Worm (Caenorhabditis elegans) whole organism, mixed stage, embryonic: ENCODE measurements around the gene K08F9.4.
"Not testable (repeated sequence)": the region's sequence is repeated elsewhere in the genome, so short reads cannot be mapped to it uniquely, and the experiment has no call there.

Experiments
- M03D4.4 ChIP-seq: sonication (generic microtip); optimal IDR thresholded peaks from 2 replicates; lab custom pipeline; 2017; ENCODE audit warnings: mild to moderate bottlenecking, missing genetic modification characterization, missing compliant biosample characterization
- bed-3 ChIP-seq: fragments of 200-800 bp; sonication (Bioruptor generic); optimal IDR thresholded peaks from 3 replicates; lab custom pipeline; 2018; ENCODE audit warnings: mild to moderate bottlenecking, missing genetic modification characterization, moderate library complexity, missing compliant biosample characterization
- blmp-1 ChIP-seq: fragments of 150-350 bp; optimal IDR thresholded peaks from 2 replicates; lab custom pipeline; 2014; ENCODE audit warnings: missing biosample characterization, missing genetic modification characterization
- ceh-39 ChIP-seq: fragments of 150-350 bp; optimal IDR thresholded peaks from 2 replicates; lab custom pipeline; 2014; ENCODE audit warnings: missing biosample characterization, missing genetic modification characterization
- ceh-43 ChIP-seq: fragments of 200-800 bp; sonication (Bioruptor generic); optimal IDR thresholded peaks from 2 replicates; lab custom pipeline; 2018; ENCODE audit warnings: mild to moderate bottlenecking, missing genetic modification characterization, moderate library complexity, missing compliant biosample characterization
- ces-1 ChIP-seq: fragments of 150-350 bp; optimal IDR thresholded peaks from 2 replicates; lab custom pipeline; 2014; ENCODE audit warnings: missing biosample characterization, missing genetic modification reagents, missing genetic modification characterization
- cnd-1 ChIP-seq: fragments of 200-800 bp; sonication (Bioruptor generic); optimal IDR thresholded peaks from 2 replicates; lab custom pipeline; 2018; ENCODE audit warnings: mild to moderate bottlenecking, missing genetic modification characterization, missing compliant biosample characterization
- drap-1 ChIP-seq: fragments of 200-800 bp; sonication (Bioruptor generic); optimal IDR thresholded peaks from 3 replicates; lab custom pipeline; 2018; ENCODE audit warnings: mild to moderate bottlenecking, missing genetic modification characterization, missing compliant biosample characterization
- elt-1 ChIP-seq: sonication (generic microtip); optimal IDR thresholded peaks from 2 replicates; lab custom pipeline; 2017; ENCODE audit warnings: missing genetic modification characterization, mild to moderate bottlenecking, missing compliant biosample characterization, antibody characterized with exemption, moderate library complexity, borderline replicate concordance; ENCODE audit not compliant: insufficient read depth
- elt-3 ChIP-seq: fragments of 150-350 bp; optimal IDR thresholded peaks from 2 replicates; lab custom pipeline; 2014; ENCODE audit warnings: missing biosample characterization, missing genetic modification characterization
- flh-1 ChIP-seq: fragments of 200-800 bp; sonication (Bioruptor generic); optimal IDR thresholded peaks from 2 replicates; lab custom pipeline; 2018; ENCODE audit warnings: mild to moderate bottlenecking, missing genetic modification characterization, moderate library complexity, missing compliant biosample characterization
- ham-2 ChIP-seq: fragments of 200-800 bp; sonication (Bioruptor generic); optimal IDR thresholded peaks from 2 replicates; lab custom pipeline; 2018; ENCODE audit warnings: mild to moderate bottlenecking, missing genetic modification characterization, missing compliant biosample characterization
- hlh-1 ChIP-seq: fragments of 150-350 bp; optimal IDR thresholded peaks from 2 replicates; lab custom pipeline; 2014; ENCODE audit warnings: missing biosample characterization, missing genetic modification reagents, missing genetic modification characterization
- lin-13 ChIP-seq: fragments of 150-350 bp; optimal IDR thresholded peaks from 2 replicates; lab custom pipeline; 2014; ENCODE audit warnings: missing biosample characterization, missing genetic modification characterization
- lin-32 ChIP-seq: fragments of 200-800 bp; sonication (Bioruptor generic); optimal IDR thresholded peaks from 2 replicates; lab custom pipeline; 2018; ENCODE audit warnings: mild to moderate bottlenecking, missing genetic modification characterization, missing compliant biosample characterization
- lsy-2 ChIP-seq: fragments of 150-350 bp; optimal IDR thresholded peaks from 2 replicates; lab custom pipeline; 2014; ENCODE audit warnings: missing biosample characterization, missing genetic modification characterization
- mep-1 ChIP-seq: fragments of 150-350 bp; optimal IDR thresholded peaks from 2 replicates; lab custom pipeline; 2017; ENCODE audit warnings: missing biosample characterization, missing genetic modification reagents, missing genetic modification characterization, inconsistent platforms
- mls-2 ChIP-seq: sonication (generic microtip); optimal IDR thresholded peaks from 2 replicates; lab custom pipeline; 2016; ENCODE audit warnings: mild to moderate bottlenecking, missing genetic modification characterization, moderate library complexity, missing compliant biosample characterization
- nhr-12 ChIP-seq: fragments of 150-350 bp; optimal IDR thresholded peaks from 2 replicates; lab custom pipeline; 2014; ENCODE audit warnings: missing biosample characterization, missing genetic modification characterization
- nhr-2 ChIP-seq: fragments of 150-350 bp; optimal IDR thresholded peaks from 2 replicates; lab custom pipeline; 2014; ENCODE audit warnings: missing biosample characterization, missing genetic modification characterization
- nhr-237 ChIP-seq: fragments of 150-350 bp; optimal IDR thresholded peaks from 2 replicates; lab custom pipeline; 2014; ENCODE audit warnings: missing biosample characterization, missing genetic modification characterization
- nhr-28 ChIP-seq: fragments of 150-350 bp; optimal IDR thresholded peaks from 2 replicates; lab custom pipeline; 2014; ENCODE audit warnings: missing biosample characterization, missing genetic modification characterization
- nhr-76 ChIP-seq: sonication (generic microtip); optimal IDR thresholded peaks from 2 replicates; lab custom pipeline; 2017; ENCODE audit warnings: missing biosample characterization, missing genetic modification characterization
- pha-4 ChIP-seq: fragments of 150-350 bp; optimal IDR thresholded peaks from 2 replicates; lab custom pipeline; 2018; ENCODE audit warnings: missing biosample characterization, missing genetic modification reagents, missing genetic modification characterization
- sem-2 ChIP-seq: fragments of 200-800 bp; sonication (Bioruptor generic); optimal IDR thresholded peaks from 2 replicates; lab custom pipeline; 2018; ENCODE audit warnings: mild to moderate bottlenecking, missing genetic modification characterization, missing compliant biosample characterization
- snpc-4 ChIP-seq: fragments of 150-350 bp; optimal IDR thresholded peaks from 2 replicates; lab custom pipeline; 2014; ENCODE audit warnings: missing biosample characterization, missing genetic modification characterization
- sptf-1 ChIP-seq: sonication (generic microtip); optimal IDR thresholded peaks from 2 replicates; lab custom pipeline; 2017; ENCODE audit warnings: mild to moderate bottlenecking, missing genetic modification characterization, moderate library complexity, missing compliant biosample characterization
- tbx-8 ChIP-seq: fragments of 200-800 bp; sonication (Bioruptor generic); optimal IDR thresholded peaks from 2 replicates; lab custom pipeline; 2018; ENCODE audit warnings: mild to moderate bottlenecking, missing genetic modification characterization, moderate library complexity, missing compliant biosample characterization
- unc-120 ChIP-seq: sonication (generic microtip); optimal IDR thresholded peaks from 2 replicates; lab custom pipeline; 2017; ENCODE audit warnings: missing genetic modification characterization, missing compliant biosample characterization; ENCODE audit not compliant: poor library complexity, severe bottlenecking
- unc-39 ChIP-seq: fragments of 150-350 bp; optimal IDR thresholded peaks from 2 replicates; lab custom pipeline; 2014; ENCODE audit warnings: missing biosample characterization, missing genetic modification characterization
- unc-62 ChIP-seq: fragments of 150-350 bp; optimal IDR thresholded peaks from 2 replicates; lab custom pipeline; 2014; ENCODE audit warnings: missing biosample characterization, missing genetic modification reagents, missing genetic modification characterization
- zip-8 ChIP-seq: fragments of 150-350 bp; optimal IDR thresholded peaks from 2 replicates; lab custom pipeline; 2014; ENCODE audit warnings: missing biosample characterization, missing genetic modification characterization
- ztf-11 ChIP-seq: fragments of 150-350 bp; optimal IDR thresholded peaks from 2 replicates; lab custom pipeline; 2014; ENCODE audit warnings: missing biosample characterization, missing genetic modification characterization

The K08F9.4 gene

ce11 chrV:15113992-15114391, 29.8 kb upstream of the K08F9.4 start, which contains the start of gene T01G5.6:
Gene T01G5.6, minus strand, starts transcription at chrV:15114092.
- TF ChIP-seq pha-4 (tag; lab: Kevin White, UChicago), result no peak
- no peak for TF ChIP-seq sem-2 (GFP tag; lab: Kevin White, UChicago)
- no peak for TF ChIP-seq flh-1 (GFP tag; lab: Kevin White, UChicago)
- TF ChIP-seq nhr-12 (tag; lab: Kevin White, UChicago), result no peak
- no peak for TF ChIP-seq drap-1 (GFP tag; lab: Kevin White, UChicago)
- TF ChIP-seq hlh-1 (tag; lab: Kevin White, UChicago), result no peak
- no peak for TF ChIP-seq ceh-43 (GFP tag; lab: Kevin White, UChicago)
- TF ChIP-seq nhr-28, result no peak
- TF ChIP-seq tbx-8 (GFP tag; lab: Kevin White, UChicago), result no peak
- TF ChIP-seq nhr-237 (tag; lab: Kevin White, UChicago), result no peak
- no peak for TF ChIP-seq bed-3 (GFP tag; lab: Kevin White, UChicago)

ce11 chrV:15115968-15116367, 27.9 kb upstream of the K08F9.4 start, which contains the start of gene T01G5.8:
Gene T01G5.8, plus strand, starts transcription at chrV:15116268.
- TF ChIP-seq lin-32 (GFP tag; lab: Kevin White, UChicago); zip-8; pha-4 (tag; lab: Kevin White, UChicago): not testable (repeated sequence)

- TF ChIP-seq drap-1 (GFP tag; lab: Kevin White, UChicago) (no peak), lin-32 (GFP tag; lab: Kevin White, UChicago) (no peak), nhr-28 (no peak), nhr-76 (tag; lab: Kevin White, UChicago) (no peak), nhr-2 (tag; lab: Kevin White, UChicago) (no peak), snpc-4 (no peak), sptf-1 (no peak), unc-62 (no peak), lsy-2 (no peak), mls-2 (tag; lab: Kevin White, UChicago) (no peak), nhr-237 (tag; lab: Kevin White, UChicago) (no peak), ham-2 (GFP tag; lab: Kevin White, UChicago) (no peak), elt-1 (no peak), mep-1 (no peak), unc-39 (no peak), lin-13 (tag; lab: Kevin White, UChicago) (no peak), zip-8 (no peak), bed-3 (GFP tag; lab: Kevin White, UChicago) (no peak), ceh-39 (tag; lab: Kevin White, UChicago) (no peak)
Observed at ce11 chrV:15119517-15119916, 24.3 kb upstream of the K08F9.4 start, which contains the start of gene flor-1. Gene flor-1, minus strand, starts transcription at chrV:15119617.

ce11 chrV:15125162-15125561, 18.7 kb upstream of the K08F9.4 start, which contains the start of gene ugt-30:
Gene ugt-30, minus strand, starts transcription at chrV:15125262.
- TF ChIP-seq mls-2 (tag; lab: Kevin White, UChicago); ces-1 (GFP tag; lab: Kevin White, UChicago); unc-39: not testable (repeated sequence)

ce11 chrV:15127413-15127812, 16.4 kb upstream of the K08F9.4 start, which contains the start of gene srj-27:
Gene srj-27, minus strand, starts transcription at chrV:15127513.
- TF ChIP-seq flh-1 (GFP tag; lab: Kevin White, UChicago) (no peak), elt-3 (tag; lab: Kevin White, UChicago) (no peak), lin-13 (tag; lab: Kevin White, UChicago) (no peak), unc-39 (no peak)

- no peak for TF ChIP-seq lsy-2
- no peak for TF ChIP-seq mep-1
- TF ChIP-seq blmp-1 (tag; lab: Kevin White, UChicago), result no peak
- no peak for TF ChIP-seq bed-3 (GFP tag; lab: Kevin White, UChicago)
- no peak for TF ChIP-seq mls-2 (tag; lab: Kevin White, UChicago)
- no peak for TF ChIP-seq tbx-8 (GFP tag; lab: Kevin White, UChicago)
- TF ChIP-seq nhr-2 (tag; lab: Kevin White, UChicago), result no peak
- no peak for TF ChIP-seq M03D4.4
- no peak for TF ChIP-seq nhr-237 (tag; lab: Kevin White, UChicago)
- no peak for TF ChIP-seq unc-39
- no peak for TF ChIP-seq lin-32 (GFP tag; lab: Kevin White, UChicago)
- no peak for TF ChIP-seq unc-62
- no peak for TF ChIP-seq cnd-1 (tag; lab: Kevin White, UChicago)
- TF ChIP-seq sptf-1, result no peak
- no peak for TF ChIP-seq elt-3 (tag; lab: Kevin White, UChicago)
- TF ChIP-seq lin-13 (tag; lab: Kevin White, UChicago), result no peak
- no peak for TF ChIP-seq ztf-11 (tag; lab: Kevin White, UChicago)
- TF ChIP-seq unc-120 (tag; lab: Kevin White, UChicago), result no peak
- TF ChIP-seq drap-1 (GFP tag; lab: Kevin White, UChicago), result no peak
Observed at ce11 chrV:15127955-15128354, 15.9 kb upstream of the K08F9.4 start, which contains the start of gene srr-7. Gene srr-7, plus strand, starts transcription at chrV:15128255.
